Worm (Caenorhabditis elegans) whole organism, young adult: Measurements from ENCODE around the gene hsp-16.41.
A peak's percentile ranks its signal among the peaks of the same experiment; 100 is the strongest.

Experiments used
- B0019.2 ChIP-seq: fragments of 200-800 bp; sonication (Bioruptor generic); conservative IDR thresholded peaks from 2 replicates; pipeline ENCODE4 v1.3.6; 2022; ENCODE audit warnings: missing genetic modification reagents, missing genetic modification characterization, missing compliant biosample characterization
- B0336.3 ChIP-seq: fragments of 200-800 bp; sonication (Bioruptor generic); IDR thresholded peaks from 2 replicates; pipeline ENCODE4 v1.3.6; 2022; ENCODE audit warnings: missing genetic modification characterization, missing compliant biosample characterization
- C06A6.2 ChIP-seq: fragments of 200-800 bp; sonication (Bioruptor generic); conservative IDR thresholded peaks from 2 replicates; pipeline ENCODE4 v1.3.6; 2022; ENCODE audit warnings: missing genetic modification characterization, missing compliant biosample characterization
- C17E4.6 ChIP-seq: fragments of 200-800 bp; sonication (Bioruptor generic); IDR thresholded peaks from 2 replicates; pipeline ENCODE4 v1.3.6; 2022; ENCODE audit warnings: missing genetic modification reagents, missing genetic modification characterization, missing compliant biosample characterization
- D2030.7 ChIP-seq: fragments of 200-800 bp; sonication (Bioruptor generic); IDR thresholded peaks from 2 replicates; pipeline ENCODE4 v1.3.6; 2022; ENCODE audit warnings: missing genetic modification reagents, missing genetic modification characterization, missing compliant biosample characterization
- F22D6.2 ChIP-seq: sonication (generic microtip); optimal IDR thresholded peaks from 2 replicates; lab custom pipeline; 2016; ENCODE audit warnings: mild to moderate bottlenecking, missing genetic modification characterization, missing compliant biosample characterization
- F33H1.4 ChIP-seq: fragments of 200-800 bp; sonication (Bioruptor generic); IDR thresholded peaks from 2 replicates; pipeline ENCODE4 v1.3.6; 2022; ENCODE audit warnings: missing genetic modification reagents, missing genetic modification characterization, missing compliant biosample characterization
- F37B4.10 ChIP-seq: fragments of 200-800 bp; sonication (Bioruptor generic); IDR thresholded peaks from 2 replicates; pipeline ENCODE4 v1.3.6; 2022; ENCODE audit warnings: missing genetic modification characterization, missing compliant biosample characterization
- F49E8.2 ChIP-seq: sonication (generic microtip); optimal IDR thresholded peaks from 3 replicates; lab custom pipeline; 2017; ENCODE audit warnings: missing genetic modification characterization, mild to moderate bottlenecking, missing compliant biosample characterization, antibody characterized with exemption, moderate library complexity; ENCODE audit not compliant: insufficient read depth
- K12H6.12 ChIP-seq: fragments of 200-800 bp; sonication (Bioruptor generic); optimal IDR thresholded peaks from 2 replicates; lab custom pipeline; 2018; ENCODE audit warnings: mild to moderate bottlenecking, missing genetic modification characterization, missing compliant biosample characterization
- T07F8.4 ChIP-seq: sonication (generic microtip); optimal IDR thresholded peaks from 2 replicates; lab custom pipeline; 2016; ENCODE audit warnings: mild to moderate bottlenecking, missing genetic modification characterization, moderate library complexity, missing compliant biosample characterization
- Y67H2A.10 ChIP-seq: fragments of 200-800 bp; sonication (Bioruptor generic); conservative IDR thresholded peaks from 2 replicates; pipeline ENCODE4 v1.3.6; 2022; ENCODE audit warnings: missing genetic modification reagents, missing genetic modification characterization, missing compliant biosample characterization
- ZK185.1 ChIP-seq: sonication (generic microtip); optimal IDR thresholded peaks from 2 replicates; lab custom pipeline; 2016; ENCODE audit warnings: mild to moderate bottlenecking, missing genetic modification characterization, missing compliant biosample characterization; ENCODE audit not compliant: poor library complexity, severe bottlenecking
- athp-1 ChIP-seq: sonication (generic microtip); optimal IDR thresholded peaks from 2 replicates; lab custom pipeline; 2017; ENCODE audit warnings: mild to moderate bottlenecking, missing genetic modification characterization, missing compliant biosample characterization
- attf-3 ChIP-seq: fragments of 200-800 bp; sonication (Bioruptor generic); conservative IDR thresholded peaks from 2 replicates; pipeline ENCODE4 v1.3.6; 2022; ENCODE audit warnings: missing genetic modification reagents, missing genetic modification characterization, missing compliant biosample characterization
- attf-6 ChIP-seq: fragments of 200-800 bp; sonication (Bioruptor generic); IDR thresholded peaks from 2 replicates; pipeline ENCODE4 v1.3.6; 2022; ENCODE audit warnings: missing genetic modification reagents, missing genetic modification characterization, missing compliant biosample characterization
- ceh-27 ChIP-seq: fragments of 200-800 bp; sonication (Bioruptor generic); optimal IDR thresholded peaks from 2 replicates; lab custom pipeline; 2018; ENCODE audit warnings: mild to moderate bottlenecking, missing genetic modification characterization, moderate library complexity, missing compliant biosample characterization
- ceh-79 ChIP-seq: sonication (generic microtip); optimal IDR thresholded peaks from 2 replicates; lab custom pipeline; 2017; ENCODE audit warnings: mild to moderate bottlenecking, missing genetic modification characterization, missing compliant biosample characterization
- die-1 ChIP-seq: sonication (generic microtip); optimal IDR thresholded peaks from 2 replicates; lab custom pipeline; 2016; ENCODE audit warnings: missing genotype, mild to moderate bottlenecking, missing genetic modification characterization, missing compliant biosample characterization
- efl-1 ChIP-seq: fragments of 150-350 bp; optimal IDR thresholded peaks from 2 replicates; lab custom pipeline; 2014; ENCODE audit warnings: missing biosample characterization, missing genetic modification reagents, missing genetic modification characterization
- fkh-3 ChIP-seq: sonication (generic microtip); optimal IDR thresholded peaks from 2 replicates; lab custom pipeline; 2016; ENCODE audit warnings: mild to moderate bottlenecking, missing genetic modification characterization, missing compliant biosample characterization
- hmg-1.2 ChIP-seq: fragments of 200-800 bp; sonication (Bioruptor generic); IDR thresholded peaks from 2 replicates; pipeline ENCODE4 v1.3.6; 2022; ENCODE audit warnings: missing genetic modification reagents, missing genetic modification characterization, missing compliant biosample characterization
- let-607 ChIP-seq, 2 experiments: fragments of 200-800 bp in 1 of 2; sonication (Bioruptor generic) in 1 of 2; sonication (generic microtip) in 1 of 2; optimal IDR thresholded peaks; 2 replicates each; lab custom pipeline; 2016 to 2018; ENCODE audit warnings: mild to moderate bottlenecking in 2 of 2, missing compliant biosample characterization in 2 of 2, missing genetic modification characterization in 2 of 2, moderate library complexity in 2 of 2, missing genotype in 1 of 2
- lin-54 ChIP-seq: fragments of 200-800 bp; sonication (Bioruptor generic); optimal IDR thresholded peaks from 2 replicates; lab custom pipeline; 2018; ENCODE audit warnings: mild to moderate bottlenecking, missing genetic modification characterization, missing compliant biosample characterization
- lsl-1 ChIP-seq: fragments of 200-800 bp; sonication (Bioruptor generic); optimal IDR thresholded peaks from 2 replicates; lab custom pipeline; 2018; ENCODE audit warnings: mild to moderate bottlenecking, missing genetic modification characterization, moderate library complexity, missing compliant biosample characterization
- lsy-27 ChIP-seq: sonication (generic microtip); optimal IDR thresholded peaks from 2 replicates; lab custom pipeline; 2017; ENCODE audit warnings: missing genetic modification characterization, mild to moderate bottlenecking, missing compliant biosample characterization, antibody characterized with exemption, missing genotype, borderline replicate concordance; ENCODE audit not compliant: insufficient read depth
- madf-10 ChIP-seq: sonication (generic microtip); optimal IDR thresholded peaks from 2 replicates; lab custom pipeline; 2016; ENCODE audit warnings: mild to moderate bottlenecking, missing genetic modification characterization, missing compliant biosample characterization
- madf-3 ChIP-seq: fragments of 200-800 bp; sonication (Bioruptor generic); IDR thresholded peaks from 2 replicates; pipeline ENCODE4 v1.3.6; 2022; ENCODE audit warnings: missing genetic modification reagents, missing genetic modification characterization, missing compliant biosample characterization
- madf-6 ChIP-seq: fragments of 200-800 bp; sonication (Bioruptor generic); IDR thresholded peaks from 2 replicates; pipeline ENCODE4 v1.3.6; 2022; ENCODE audit warnings: missing genetic modification reagents, missing genetic modification characterization, missing compliant biosample characterization
- mcd-1 ChIP-seq: fragments of 200-800 bp; sonication (Bioruptor generic); IDR thresholded peaks from 2 replicates; pipeline ENCODE4 v1.3.6; 2022; ENCODE audit warnings: missing genetic modification reagents, missing genetic modification characterization, missing compliant biosample characterization
- mel-28 ChIP-seq: sonication (generic microtip); optimal IDR thresholded peaks from 2 replicates; lab custom pipeline; 2016; ENCODE audit warnings: borderline replicate concordance, mild to moderate bottlenecking, missing genetic modification characterization, missing compliant biosample characterization
- mes-4 ChIP-seq: sonication (generic microtip); optimal IDR thresholded peaks from 2 replicates; lab custom pipeline; 2016; ENCODE audit warnings: missing genotype, missing genetic modification characterization, missing compliant biosample characterization
- mxl-1 ChIP-seq: sonication (generic microtip); optimal IDR thresholded peaks from 2 replicates; lab custom pipeline; 2016; ENCODE audit warnings: missing genetic modification characterization, missing compliant biosample characterization
- nfya-2 ChIP-seq: fragments of 200-800 bp; sonication (Bioruptor generic); IDR thresholded peaks from 2 replicates; pipeline ENCODE4 v1.3.6; 2022; ENCODE audit warnings: missing genetic modification reagents, missing genetic modification characterization, missing compliant biosample characterization
- nhr-80 ChIP-seq: sonication (generic microtip); optimal IDR thresholded peaks from 2 replicates; lab custom pipeline; 2016; ENCODE audit warnings: missing genetic modification characterization, missing compliant biosample characterization
- repo-1 ChIP-seq: sonication (generic microtip); optimal IDR thresholded peaks from 2 replicates; lab custom pipeline; 2017; ENCODE audit warnings: mild to moderate bottlenecking, missing genetic modification characterization, missing compliant biosample characterization
- snpc-1.1 ChIP-seq: sonication (generic microtip); optimal IDR thresholded peaks from 2 replicates; lab custom pipeline; 2017; ENCODE audit warnings: missing genetic modification characterization, mild to moderate bottlenecking, missing compliant biosample characterization, antibody characterized with exemption, moderate library complexity, missing genotype, missing genetic modification reagents; ENCODE audit not compliant: insufficient read depth
- unc-62 ChIP-seq: fragments of 150-350 bp; optimal IDR thresholded peaks from 2 replicates; lab custom pipeline; 2014; ENCODE audit warnings: missing biosample characterization, missing genetic modification reagents, missing genetic modification characterization
- zfh-2 ChIP-seq: fragments of 200-800 bp; sonication (Bioruptor generic); conservative IDR thresholded peaks from 2 replicates; pipeline ENCODE4 v1.3.6; 2022; ENCODE audit warnings: missing genetic modification reagents, missing genetic modification characterization, missing compliant biosample characterization

The hsp-16.41 gene

ce11 chrV:1771727-1772126, 33.3 kb upstream of the hsp-16.41 start, which contains the start of gene dhs-13 (continued):
- TF ChIP-seq zfh-2 (0 out of 2 replicates have a peak, but pooled peaks have one; percentile 23), C06A6.2 (GFP tag; lab: Robert Waterston, UW) (no peak), attf-3 (GFP tag; lab: Robert Waterston, UW) (no peak), unc-62 (GFP tag; lab: Kevin White, UChicago) (no peak), F49E8.2 (tag; lab: Kevin White, UChicago) (no peak), F33H1.4 (GFP tag; lab: Robert Waterston, UW) (no peak), K12H6.12 (no peak), lsy-27 (tag; lab: Kevin White, UChicago) (no peak), madf-10 (no peak), die-1 (tag; lab: Kevin White, UChicago) (no peak), mxl-1 (no peak), attf-6 (GFP tag; lab: Robert Waterston, UW) (no peak)

DNA sequence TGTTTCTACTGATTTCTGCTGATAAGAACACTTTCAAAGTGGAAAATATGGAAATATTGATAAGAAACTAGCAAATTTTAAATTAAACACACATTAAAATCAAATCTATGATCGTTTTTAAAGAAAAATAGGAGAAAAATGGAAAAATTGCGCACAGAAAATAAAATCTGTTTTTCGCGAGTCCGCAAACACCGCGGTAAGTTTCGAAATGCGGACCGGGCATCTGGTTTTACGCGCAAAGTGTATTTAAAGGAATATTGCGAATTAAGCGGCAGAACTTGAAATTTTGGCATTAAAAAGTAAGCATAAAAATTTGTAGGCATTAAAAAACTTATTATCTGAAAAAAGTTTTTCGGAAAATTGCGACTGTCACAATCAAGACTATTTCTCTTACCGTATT, 31.9 kb upstream of the hsp-16.41 start:
- TF ChIP-seq C17E4.6 (GFP tag; lab: Robert Waterston, UW) (no peak), lsl-1 (GFP tag; lab: Kevin White, UChicago) (peak; percentile 77), B0019.2 (no peak), Y67H2A.10 (GFP tag; lab: Robert Waterston, UW) (no peak), athp-1 (tag; lab: Kevin White, UChicago) (no peak), K12H6.12 (no peak), hmg-1.2 (GFP tag; lab: Robert Waterston, UW) (no peak; the same call in 1 of the 2 replicates), let-607 (tag; optimal IDR thresholded peaks at IDR 0.05; lab: Kevin White, UChicago) (no peak), mes-4 (tag; lab: Kevin White, UChicago) (no peak), B0336.3 (GFP tag; lab: Robert Waterston, UW) (no peak), T07F8.4 (tag; lab: Kevin White, UChicago) (no peak), repo-1 (tag; lab: Kevin White, UChicago) (no peak), mcd-1 (GFP tag; lab: Robert Waterston, UW) (0 out of 2 replicates have a peak, but pooled peaks have one; percentile 10), F37B4.10 (GFP tag; lab: Robert Waterston, UW) (no peak), lsy-27 (tag; lab: Kevin White, UChicago) (no peak), nhr-80 (tag; lab: Kevin White, UChicago) (peak; percentile 12), madf-3 (no peak), madf-6 (GFP tag; lab: Robert Waterston, UW) (no peak), nfya-2 (GFP tag; lab: Robert Waterston, UW) (no peak), mel-28 (tag; lab: Kevin White, UChicago) (no peak), F22D6.2 (tag; lab: Kevin White, UChicago) (no peak), ceh-79 (tag; lab: Kevin White, UChicago) (no peak), ZK185.1 (tag; lab: Kevin White, UChicago) (no peak), ceh-27 (GFP tag; lab: Kevin White, UChicago) (no peak), fkh-3 (tag; lab: Kevin White, UChicago) (no peak), efl-1 (GFP tag; lab: Kevin White, UChicago) (no peak), D2030.7 (GFP tag; lab: Robert Waterston, UW) (0 out of 2 replicates have a peak, but pooled peaks have one; percentile 16), snpc-1.1 (no peak), lin-54 (no peak), C06A6.2 (GFP tag; lab: Robert Waterston, UW) (no peak)
- TF ChIP-seq, all 124 proteins: peak for 4
